Worm (Caenorhabditis elegans): Measurements from ENCODE around the gene F23D12.7.

DNA sequence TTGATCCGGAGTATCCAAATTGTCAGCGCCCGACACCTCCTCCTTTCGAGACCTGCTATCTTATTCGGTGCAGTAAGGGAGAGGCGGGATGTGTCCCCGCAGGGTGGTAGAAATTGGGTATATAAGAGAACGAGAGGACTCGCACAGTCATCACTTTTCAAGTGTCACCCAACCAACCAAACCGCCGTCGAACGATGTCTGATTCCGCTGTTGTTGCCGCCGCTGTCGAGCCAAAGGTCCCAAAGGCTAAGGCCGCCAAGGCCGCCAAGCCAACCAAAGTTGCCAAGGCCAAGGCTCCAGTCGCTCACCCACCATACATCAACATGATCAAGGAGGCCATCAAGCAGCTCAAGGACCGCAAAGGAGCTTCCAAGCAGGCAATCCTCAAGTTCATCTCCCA lies 36.3 kb upstream of the F23D12.7 start, which contains the start of gene his-24:
- TF ChIP-seq nhr-11 (tag; optimal IDR thresholded peaks at IDR 0.05) (no peak), pqm-1 (tag; optimal IDR thresholded peaks at IDR 0.05) (no peak), pag-3 (tag; optimal IDR thresholded peaks at IDR 0.05; ENCODE audit: borderline replicate concordance) (no peak), ceh-9 (tag; optimal IDR thresholded peaks at IDR 0.05) (no peak), ceh-34 (tag; optimal IDR thresholded peaks at IDR 0.05) (peak; percentile 53), T23F11.4 (GFP tag; optimal IDR thresholded peaks at IDR 0.05) (no peak)

Data from whole organism, late embryonic.